Fruit fly (Drosophila melanogaster) whole organism, embryonic: Measurements from ENCODE around the gene Gss1.

ENCODE experiments used
- ATbp ChIP-seq: fragments of 200-800 bp; sonication (Bioruptor generic); optimal IDR thresholded peaks from 2 replicates; lab custom pipeline; 2017; ENCODE audit warnings: missing biosample characterization, mild to moderate bottlenecking, missing genetic modification characterization, missing genetic modification reagents
- Atf3 ChIP-seq: fragments of 200-800 bp; sonication (Bioruptor generic); optimal IDR thresholded peaks from 3 replicates; lab custom pipeline; 2016; ENCODE audit warnings: missing biosample characterization, missing genetic modification characterization
- B-H1 ChIP-seq: fragments of 200-800 bp; sonication (Bioruptor generic); IDR thresholded peaks from 3 replicates; pipeline ENCODE4 v1.3.6; 2022; ENCODE audit warnings: missing biosample characterization, missing genetic modification characterization
- Blimp-1 ChIP-seq: fragments of 200-800 bp; sonication (Bioruptor generic); optimal IDR thresholded peaks from 3 replicates; lab custom pipeline; 2018; ENCODE audit warnings: missing biosample characterization, missing genetic modification characterization, mild to moderate bottlenecking, moderate library complexity, missing genetic modification reagents
- CG10366 ChIP-seq: fragments of 200-800 bp; sonication (Bioruptor generic); IDR thresholded peaks from 2 replicates; pipeline ENCODE4 v1.3.6; 2022; ENCODE audit warnings: missing biosample characterization, missing genetic modification characterization
- CG11093 ChIP-seq: fragments of 200-800 bp; sonication (Bioruptor generic); IDR thresholded peaks from 3 replicates; pipeline ENCODE4 v1.3.6; 2022; ENCODE audit warnings: missing biosample characterization, missing genetic modification characterization
- CG13424 ChIP-seq: fragments of 200-800 bp; sonication (Bioruptor generic); optimal IDR thresholded peaks from 2 replicates; lab custom pipeline; 2019; ENCODE audit warnings: missing biosample characterization, mild to moderate bottlenecking, missing genetic modification characterization, moderate library complexity
- CG15696 ChIP-seq: fragments of 200-800 bp; sonication (Bioruptor generic); optimal IDR thresholded peaks from 2 replicates; lab custom pipeline; 2019; ENCODE audit warnings: missing biosample characterization, mild to moderate bottlenecking, missing genetic modification characterization, moderate library complexity
- CG1647 ChIP-seq: fragments of 200-800 bp; sonication (Bioruptor generic); optimal IDR thresholded peaks from 3 replicates; lab custom pipeline; 2016; ENCODE audit warnings: missing biosample characterization, missing genetic modification characterization
- CG17328 ChIP-seq: fragments of 200-800 bp; sonication (Bioruptor generic); IDR thresholded peaks from 2 replicates; pipeline ENCODE4 v1.3.6; 2022; ENCODE audit warnings: missing biosample characterization, missing genetic modification characterization
- CG1792 ChIP-seq: fragments of 200-800 bp; sonication (Bioruptor generic); optimal IDR thresholded peaks from 2 replicates; lab custom pipeline; 2016; ENCODE audit warnings: missing biosample characterization, missing genetic modification characterization
- CG30020 ChIP-seq: fragments of 200-800 bp; optimal IDR thresholded peaks from 2 replicates; lab custom pipeline; 2019; ENCODE audit warnings: missing biosample characterization, mild to moderate bottlenecking, missing genetic modification characterization, moderate library complexity
- CG42726 ChIP-seq: fragments of 200-800 bp; sonication (Bioruptor generic); IDR thresholded peaks from 2 replicates; pipeline ENCODE4 v1.3.6; 2022; ENCODE audit warnings: missing biosample characterization, missing genetic modification characterization; ENCODE audit not compliant: partially characterized antibody
- CG5245 ChIP-seq: fragments of 200-800 bp; sonication (Bioruptor generic); optimal IDR thresholded peaks from 3 replicates; lab custom pipeline; 2016; ENCODE audit warnings: missing biosample characterization, missing genetic modification characterization
- CG6765 ChIP-seq: fragments of 200-800 bp; sonication (Bioruptor generic); optimal IDR thresholded peaks from 3 replicates; lab custom pipeline; 2017; ENCODE audit warnings: missing biosample characterization, mild to moderate bottlenecking, missing genetic modification characterization
- CG7357 ChIP-seq: fragments of 200-800 bp; sonication (Bioruptor generic); IDR thresholded peaks from 3 replicates; pipeline ENCODE4 v1.3.6; 2022; ENCODE audit warnings: missing biosample characterization, missing genetic modification characterization
- CG9727 ChIP-seq: fragments of 200-800 bp; sonication (Bioruptor generic); optimal IDR thresholded peaks from 3 replicates; lab custom pipeline; 2017; ENCODE audit warnings: missing biosample characterization, mild to moderate bottlenecking, missing genetic modification characterization
- Camta ChIP-seq: fragments of 200-800 bp; sonication (Bioruptor generic); optimal IDR thresholded peaks from 2 replicates; lab custom pipeline; 2016; ENCODE audit warnings: missing biosample characterization, missing genetic modification characterization
- CrebB ChIP-seq: fragments of 200-800 bp; sonication (Bioruptor generic); optimal IDR thresholded peaks from 3 replicates; lab custom pipeline; 2018; ENCODE audit warnings: missing biosample characterization, mild to moderate bottlenecking, missing genetic modification characterization
- D19B ChIP-seq: fragments of 200-800 bp; sonication (Bioruptor generic); optimal IDR thresholded peaks from 2 replicates; lab custom pipeline; 2017; ENCODE audit warnings: missing biosample characterization, mild to moderate bottlenecking, missing genetic modification characterization
- Hand ChIP-seq: fragments of 200-800 bp; sonication (Bioruptor generic); optimal IDR thresholded peaks from 2 replicates; lab custom pipeline; 2017; ENCODE audit warnings: mild to moderate bottlenecking, missing biosample characterization, missing genetic modification reagents, missing genetic modification characterization
- Jarid2 ChIP-seq: fragments of 200-800 bp; sonication (Bioruptor generic); optimal IDR thresholded peaks from 3 replicates; lab custom pipeline; 2017; ENCODE audit warnings: mild to moderate bottlenecking, missing biosample characterization, missing genetic modification reagents, missing genetic modification characterization
- Lhr ChIP-seq: fragments of 200-800 bp; sonication (Bioruptor generic); optimal IDR thresholded peaks from 3 replicates; lab custom pipeline; 2017; ENCODE audit warnings: mild to moderate bottlenecking, missing biosample characterization, missing genetic modification reagents, missing genetic modification characterization
- NfI ChIP-seq: fragments of 200-800 bp; sonication (Bioruptor generic); optimal IDR thresholded peaks from 3 replicates; lab custom pipeline; 2018; ENCODE audit warnings: missing biosample characterization, mild to moderate bottlenecking, missing genetic modification characterization, moderate library complexity
- Oaz ChIP-seq: fragments of 200-800 bp; sonication (Bioruptor generic); IDR thresholded peaks from 2 replicates; pipeline ENCODE4 v1.3.6; 2022; ENCODE audit warnings: missing biosample characterization, missing genetic modification characterization
- Poxn ChIP-seq: fragments of 200-800 bp; sonication (Bioruptor generic); IDR thresholded peaks from 2 replicates; pipeline ENCODE4 v1.3.6; 2022; ENCODE audit warnings: missing biosample characterization, missing genetic modification characterization
- al ChIP-seq: fragments of 200-800 bp; sonication (Bioruptor generic); IDR thresholded peaks from 2 replicates; pipeline ENCODE4 v1.3.6; 2022; ENCODE audit warnings: missing biosample characterization, missing genetic modification characterization
- aop ChIP-seq: fragments of 200-800 bp; sonication (Bioruptor generic); IDR thresholded peaks from 2 replicates; pipeline ENCODE4 v1.3.6; 2022; ENCODE audit warnings: missing biosample characterization, missing genetic modification characterization
- ase ChIP-seq: fragments of 200-800 bp; sonication (Bioruptor generic); IDR thresholded peaks from 3 replicates; pipeline ENCODE4 v1.3.6; 2022; ENCODE audit warnings: missing biosample characterization, missing genetic modification characterization
- ash1 ChIP-seq: fragments of 200-800 bp; sonication (Bioruptor generic); optimal IDR thresholded peaks from 2 replicates; lab custom pipeline; 2018; ENCODE audit warnings: missing biosample characterization, mild to moderate bottlenecking, missing genetic modification characterization
- ci ChIP-seq: fragments of 200-800 bp; sonication (Bioruptor generic); IDR thresholded peaks from 3 replicates; pipeline ENCODE4 v1.3.6; 2022; ENCODE audit warnings: missing biosample characterization, missing genetic modification characterization
- dimm ChIP-seq: fragments of 200-800 bp; sonication (Bioruptor generic); IDR thresholded peaks from 2 replicates; pipeline ENCODE4 v1.3.6; 2022; ENCODE audit warnings: missing biosample characterization, missing genetic modification characterization
- eve ChIP-seq, 2 experiments: fragments of >200 bp; optimal IDR thresholded peaks; 2 replicates each; lab custom pipeline; 2017; ENCODE audit warnings: missing biosample characterization in 2 of 2, missing genetic modification characterization in 2 of 2
- fd96Cb ChIP-seq: fragments of 200-800 bp; sonication (Bioruptor generic); optimal IDR thresholded peaks from 2 replicates; lab custom pipeline; 2018; ENCODE audit warnings: missing biosample characterization, mild to moderate bottlenecking, missing genetic modification characterization, moderate library complexity
- gsb ChIP-seq: fragments of 200-800 bp; sonication (Bioruptor generic); IDR thresholded peaks from 2 replicates; pipeline ENCODE4 v1.3.6; 2022; ENCODE audit warnings: missing biosample characterization, missing genetic modification characterization
- hkb ChIP-seq, 2 experiments: fragments of 200-800 bp in 1 of 2; fragments of >200 bp in 1 of 2; sonication (Bioruptor generic) in 1 of 2; IDR thresholded peaks in 1 of 2; optimal IDR thresholded peaks in 1 of 2; 2 replicates each; pipeline versions ENCODE4 v1.3.6 to Lab custom; 2017 to 2022; ENCODE audit warnings: missing biosample characterization in 1 of 2, missing genetic modification characterization in 1 of 2
- insv ChIP-seq, 2 experiments: fragments of 200-800 bp; sonication (Bioruptor generic); optimal IDR thresholded peaks; 3 replicates each; lab custom pipeline; 2016 to 2018; ENCODE audit warnings: missing biosample characterization in 2 of 2, missing genetic modification characterization in 2 of 2
- onecut ChIP-seq: fragments of 200-800 bp; sonication (Bioruptor generic); IDR thresholded peaks from 2 replicates; pipeline ENCODE4 v1.3.6; 2022; ENCODE audit warnings: missing biosample characterization, missing genetic modification characterization
- repo ChIP-seq: fragments of 200-800 bp; sonication (Bioruptor generic); optimal IDR thresholded peaks from 2 replicates; lab custom pipeline; 2016; ENCODE audit warnings: missing biosample characterization, missing genetic modification characterization
- scrt ChIP-seq: fragments of 200-800 bp; sonication (Bioruptor generic); optimal IDR thresholded peaks from 2 replicates; lab custom pipeline; 2018; ENCODE audit warnings: missing biosample characterization, mild to moderate bottlenecking, missing genetic modification characterization, moderate library complexity
- sens-2 ChIP-seq: fragments of 200-800 bp; sonication (Bioruptor generic); IDR thresholded peaks from 2 replicates; pipeline ENCODE4 v1.3.6; 2022; ENCODE audit warnings: missing biosample characterization, missing genetic modification characterization
- shn ChIP-seq: fragments of 200-800 bp; sonication (Bioruptor generic); optimal IDR thresholded peaks from 3 replicates; lab custom pipeline; 2016; ENCODE audit warnings: missing biosample characterization, missing genetic modification characterization
- sisA ChIP-seq: fragments of 200-800 bp; sonication (Bioruptor generic); IDR thresholded peaks from 2 replicates; pipeline ENCODE4 v1.3.6; 2022; ENCODE audit warnings: missing biosample characterization, missing genetic modification characterization
- so ChIP-seq: fragments of 200-800 bp; sonication (Bioruptor generic); IDR thresholded peaks from 3 replicates; pipeline ENCODE4 v1.3.6; 2022; ENCODE audit warnings: missing biosample characterization, missing genetic modification characterization
- sug ChIP-seq: fragments of 200-800 bp; optimal IDR thresholded peaks from 2 replicates; lab custom pipeline; 2019; ENCODE audit warnings: missing biosample characterization, mild to moderate bottlenecking, missing genetic modification characterization, moderate library complexity
- trh ChIP-seq: fragments of 200-800 bp; sonication (Bioruptor generic); optimal IDR thresholded peaks from 2 replicates; lab custom pipeline; 2016; ENCODE audit warnings: missing biosample characterization, missing genetic modification characterization
- unpg ChIP-seq: fragments of 200-800 bp; sonication (Bioruptor generic); optimal IDR thresholded peaks from 3 replicates; lab custom pipeline; 2018; ENCODE audit warnings: missing biosample characterization, mild to moderate bottlenecking, missing genetic modification characterization, moderate library complexity
- vnd ChIP-seq: fragments of 200-800 bp; sonication (Bioruptor generic); IDR thresholded peaks from 3 replicates; pipeline ENCODE4 v1.3.6; 2022; ENCODE audit warnings: missing biosample characterization, missing genetic modification characterization; ENCODE audit not compliant: partially characterized antibody

Gss1 gene

DNA sequence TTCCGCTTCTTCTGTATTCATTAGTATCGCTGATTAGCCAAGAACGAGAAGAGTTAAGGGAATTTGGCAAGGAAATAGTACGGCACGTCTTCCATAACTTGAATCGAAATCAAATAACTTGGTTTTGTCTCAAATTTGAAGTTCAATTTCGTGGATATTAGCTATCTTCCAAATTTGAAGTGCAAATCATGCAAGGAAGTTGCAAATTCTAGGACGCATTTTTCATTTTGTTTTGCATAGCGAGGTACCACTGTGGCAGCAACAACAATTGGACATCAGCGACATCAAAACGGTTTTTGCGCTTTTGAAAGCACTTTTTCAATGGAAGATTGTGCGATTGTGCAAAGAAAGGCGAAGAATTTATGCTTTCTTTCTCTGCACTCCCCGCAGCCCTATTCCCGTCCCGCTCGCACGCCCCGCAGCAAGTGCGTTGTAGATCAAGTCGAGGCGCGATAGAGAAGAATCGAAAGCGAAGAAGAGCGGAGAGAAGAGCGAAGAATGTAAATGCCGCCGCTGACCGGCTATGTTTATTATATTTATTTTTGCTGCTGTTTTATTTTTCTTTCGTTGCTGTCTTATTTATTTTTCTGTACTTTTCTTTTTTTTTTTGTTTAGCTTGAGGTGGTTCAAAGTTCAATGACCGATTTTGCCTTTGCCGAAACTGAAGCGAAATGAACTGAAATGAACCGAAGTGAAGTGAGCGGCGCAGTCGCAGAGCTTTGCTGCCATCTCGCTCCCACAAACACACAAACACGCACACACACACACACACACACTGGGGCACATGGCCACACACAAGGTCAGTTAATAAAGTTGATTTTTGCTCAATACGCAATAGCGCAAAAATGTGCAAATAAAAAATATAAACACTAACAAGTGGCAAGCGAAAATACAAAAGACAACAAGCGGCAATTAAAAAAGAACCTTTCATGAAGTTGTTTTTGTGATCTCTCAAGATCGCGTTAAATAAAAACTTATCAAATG is 7.9 kb upstream of the Gss1 start (continued):
- TF ChIP-seq ase (GFP tag; lab: Robert Waterston, UW): no peak
- TF ChIP-seq sens-2: no peak
- peak; percentile 37 for TF ChIP-seq fd96Cb
- no peak for TF ChIP-seq trh
- no peak for TF ChIP-seq gsb (GFP tag; lab: Robert Waterston, UW)
- 0 out of 2 replicates have a peak, but pooled peaks have one; percentile 21 for TF ChIP-seq CG17328 (GFP tag; lab: Robert Waterston, UW)
- peak; percentile 14 for TF ChIP-seq Blimp-1 (GFP tag; lab: Kevin White, UChicago)
- no peak for TF ChIP-seq aop (GFP tag; lab: Robert Waterston, UW)
- no peak for TF ChIP-seq hkb (optimal IDR thresholded peaks at IDR 0.05; lab: Kevin White, UChicago)
- TF ChIP-seq hkb (GFP tag; IDR thresholded peaks at IDR 0.05; lab: Robert Waterston, UW): peak; percentile 54; the same call in 1 of the 2 replicates
- TF ChIP-seq al (GFP tag; lab: Robert Waterston, UW): peak; percentile 70
- no peak for TF ChIP-seq Hand (GFP tag; lab: Kevin White, UChicago)
- no peak for TF ChIP-seq CG6765
- no peak for TF ChIP-seq CG15696 (tag; lab: Kevin White, UChicago)
- no peak for TF ChIP-seq Lhr (GFP tag; lab: Kevin White, UChicago)
- peak; percentile 24 for TF ChIP-seq shn
- TF ChIP-seq CG7357 (GFP tag; lab: Robert Waterston, UW): no peak
- no peak for TF ChIP-seq Atf3 (GFP tag; lab: Kevin White, UChicago)
- 0 out of 2 replicates have a peak, but pooled peaks have one; percentile 8 for TF ChIP-seq onecut (GFP tag; lab: Robert Waterston, UW)
- TF ChIP-seq ci (GFP tag; lab: Robert Waterston, UW): no peak
- peak; percentile 36 for TF ChIP-seq CG9727
- peak; percentile 0 for TF ChIP-seq sug (tag; lab: Kevin White, UChicago)
- TF ChIP-seq dimm (GFP tag; lab: Robert Waterston, UW): no peak
- peak; percentile 54 for TF ChIP-seq unpg (GFP tag; lab: Kevin White, UChicago)
- TF ChIP-seq Camta: peak; percentile 9
- peak in 1 of 2 experiments; percentile 83 for TF ChIP-seq eve (GFP tag; optimal IDR thresholded peaks at IDR 0.05; lab: Kevin White, UChicago)
- TF ChIP-seq Poxn (GFP tag; lab: Robert Waterston, UW): no peak
- TF ChIP-seq CG11093 (GFP tag; lab: Robert Waterston, UW): no peak
- no peak for TF ChIP-seq Oaz (GFP tag; lab: Robert Waterston, UW)
- TF ChIP-seq CG42726 (GFP tag; lab: Robert Waterston, UW): no peak
- TF ChIP-seq CG5245 (GFP tag; lab: Kevin White, UChicago): no peak
- no peak for TF ChIP-seq Jarid2 (GFP tag; lab: Kevin White, UChicago)
- no peak for TF ChIP-seq CG1792 (GFP tag; lab: Kevin White, UChicago)
- no peak for TF ChIP-seq CrebB
- peak; percentile 62 for TF ChIP-seq CG10366 (GFP tag; lab: Robert Waterston, UW)
- peak; percentile 20 for TF ChIP-seq ATbp (GFP tag; lab: Kevin White, UChicago)
- no peak for TF ChIP-seq vnd (GFP tag; lab: Robert Waterston, UW)
- TF ChIP-seq CG1647: peak; percentile 47
- 0 out of 3 replicates have a peak, but pooled peaks have one; percentile 43 for TF ChIP-seq so (GFP tag; lab: Robert Waterston, UW)
- peak; percentile 51 for TF ChIP-seq NfI
- peak; percentile 33 for TF ChIP-seq scrt (GFP tag; lab: Kevin White, UChicago)
- TF ChIP-seq B-H1 (GFP tag; lab: Robert Waterston, UW): peak; percentile 38; the same call in 1 of the 3 replicates
- no peak for TF ChIP-seq CG30020 (tag; lab: Kevin White, UChicago)
- TF ChIP-seq D19B (GFP tag; lab: Kevin White, UChicago): peak; percentile 48
- no peak for TF ChIP-seq repo
- TF ChIP-seq insv (GFP tag; optimal IDR thresholded peaks at IDR 0.05; lab: Kevin White, UChicago): no peak
- TF ChIP-seq CG13424 (tag; lab: Kevin White, UChicago): peak; percentile 57
- no peak; the same call in 1 of the 2 replicates for TF ChIP-seq sisA
- no peak for TF ChIP-seq ash1 (GFP tag; lab: Kevin White, UChicago)
